Worm (Caenorhabditis elegans) whole organism, L2 larva: ENCODE measurements around the gene Y54G2A.76.

Experiments
- ZK546.5 ChIP-seq: sonication (generic microtip); optimal IDR thresholded peaks from 2 replicates; lab custom pipeline; 2017; ENCODE audit warnings: missing biosample characterization, missing genetic modification characterization
- ama-1 ChIP-seq: fragments of 150-350 bp; optimal IDR thresholded peaks from 2 replicates; lab custom pipeline; 2018; ENCODE audit warnings: inconsistent platforms
- elt-3 ChIP-seq: sonication (generic microtip); optimal IDR thresholded peaks from 2 replicates; lab custom pipeline; 2017; ENCODE audit warnings: missing biosample characterization, missing genetic modification characterization
- nhr-11 ChIP-seq: fragments of 150-350 bp; optimal IDR thresholded peaks from 2 replicates; lab custom pipeline; 2014; ENCODE audit warnings: missing biosample characterization, missing genetic modification characterization
- nhr-25 ChIP-seq: fragments of 150-350 bp; sonication (generic microtip); optimal IDR thresholded peaks from 3 replicates; lab custom pipeline; 2014; ENCODE audit warnings: missing biosample characterization, missing genetic modification characterization
- skn-1 ChIP-seq: sonication (generic microtip); optimal IDR thresholded peaks from 2 replicates; lab custom pipeline; 2017; ENCODE audit warnings: missing biosample characterization, missing genetic modification characterization
- sma-3 ChIP-seq: sonication (generic microtip); optimal IDR thresholded peaks from 2 replicates; lab custom pipeline; 2016; ENCODE audit warnings: missing genetic modification reagents, missing genetic modification characterization, missing compliant biosample characterization
- snpc-4 ChIP-seq: fragments of 150-350 bp; optimal IDR thresholded peaks from 2 replicates; lab custom pipeline; 2014; ENCODE audit warnings: missing biosample characterization, missing genetic modification characterization
- unc-39 ChIP-seq: fragments of 150-350 bp; optimal IDR thresholded peaks from 2 replicates; lab custom pipeline; 2014; ENCODE audit warnings: missing biosample characterization, missing genetic modification characterization
- zag-1 ChIP-seq: fragments of 150-350 bp; optimal IDR thresholded peaks from 2 replicates; lab custom pipeline; 2014; ENCODE audit warnings: missing biosample characterization, missing genetic modification characterization
- ztf-1 ChIP-seq: fragments of 200-800 bp; sonication (Bioruptor generic); conservative IDR thresholded peaks from 2 replicates; pipeline ENCODE4 v1.3.6; 2022; ENCODE audit warnings: missing genetic modification characterization, missing compliant biosample characterization
- ztf-11 ChIP-seq: sonication (generic microtip); optimal IDR thresholded peaks from 2 replicates; lab custom pipeline; 2017; ENCODE audit warnings: missing biosample characterization, missing genetic modification characterization
- ztf-4 ChIP-seq: fragments of 150-350 bp; optimal IDR thresholded peaks from 2 replicates; lab custom pipeline; 2014; ENCODE audit warnings: missing biosample characterization, missing genetic modification characterization

ce11 chrIV:2770835-2771234 is 38.4 kb upstream of the Y54G2A.76 start:
- TF ChIP-seq unc-39 (tag; lab: Kevin White, UChicago), result no peak
- no peak for TF ChIP-seq nhr-25 (tag; lab: Kevin White, UChicago)
- no peak for TF ChIP-seq ztf-11 (tag; lab: Kevin White, UChicago)
- no peak for TF ChIP-seq ZK546.5
- TF ChIP-seq ztf-1, result no peak
- no peak for TF ChIP-seq ama-1
- no peak for TF ChIP-seq sma-3 (GFP tag; lab: Kevin White, UChicago)
- no peak for TF ChIP-seq ztf-4 (tag; lab: Kevin White, UChicago)
- TF ChIP-seq nhr-11 (tag; lab: Kevin White, UChicago), result no peak
- no peak for TF ChIP-seq zag-1 (tag; lab: Kevin White, UChicago)
- TF ChIP-seq skn-1 (tag; lab: Kevin White, UChicago), result no peak
- TF ChIP-seq elt-3 (tag; lab: Kevin White, UChicago), result no peak
- TF ChIP-seq snpc-4 (tag; lab: Kevin White, UChicago), result no peak
